Fruit fly (Drosophila melanogaster) whole organism, wandering third instar larva: Measurements from ENCODE around the gene CG11629.

Source experiments
- Abd-B ChIP-seq: fragments of >200 bp; optimal IDR thresholded peaks from 2 replicates; lab custom pipeline; 2017; ENCODE audit warnings: missing biosample characterization, missing genetic modification characterization
- CG32264 ChIP-seq: fragments of 200-800 bp; sonication (Bioruptor generic); optimal IDR thresholded peaks from 2 replicates; lab custom pipeline; 2016; ENCODE audit warnings: missing biosample characterization, missing genetic modification characterization
- CG9705 ChIP-seq: fragments of 200-800 bp; sonication (Bioruptor generic); optimal IDR thresholded peaks from 2 replicates; lab custom pipeline; 2018; ENCODE audit warnings: missing biosample characterization, mild to moderate bottlenecking, missing genetic modification characterization
- CrebA ChIP-seq: fragments of 200-800 bp; sonication (Bioruptor generic); optimal IDR thresholded peaks from 2 replicates; lab custom pipeline; 2016; ENCODE audit warnings: missing biosample characterization, mild to moderate bottlenecking, missing genetic modification characterization, borderline replicate concordance
- Dfd ChIP-seq: fragments of >200 bp; optimal IDR thresholded peaks from 2 replicates; lab custom pipeline; 2017; ENCODE audit warnings: missing biosample characterization, missing genetic modification characterization
- Dif ChIP-seq: fragments of 200-275, 200-300 bp; sonication (Bioruptor generic); optimal IDR thresholded peaks from 2 replicates; lab custom pipeline; 2018; ENCODE audit warnings: missing biosample characterization, missing genetic modification characterization; ENCODE audit not compliant: partially characterized antibody
- HLH106 ChIP-seq: fragments of 200-800 bp; optimal IDR thresholded peaks from 3 replicates; lab custom pipeline; 2019; ENCODE audit warnings: missing biosample characterization, mild to moderate bottlenecking, missing genetic modification characterization, moderate library complexity
- Hnf4 ChIP-seq: fragments of 200-800 bp; sonication (Bioruptor generic); optimal IDR thresholded peaks from 2 replicates; lab custom pipeline; 2016; ENCODE audit warnings: missing biosample characterization, mild to moderate bottlenecking, missing genetic modification characterization
- Hr78 ChIP-seq: fragments of >200 bp; optimal IDR thresholded peaks from 2 replicates; lab custom pipeline; 2017; ENCODE audit warnings: missing biosample characterization, missing genetic modification characterization
- Hr83 ChIP-seq: fragments of 200-300 bp; sonication (Bioruptor generic); optimal IDR thresholded peaks from 2 replicates; lab custom pipeline; 2016; ENCODE audit warnings: missing biosample characterization, mild to moderate bottlenecking, missing genetic modification characterization, moderate library complexity; ENCODE audit not compliant: poor library complexity, severe bottlenecking
- Jra ChIP-seq: sonication (Bioruptor generic); optimal IDR thresholded peaks from 2 replicates; lab custom pipeline; 2016; ENCODE audit warnings: missing biosample characterization, missing genetic modification characterization
- Mio ChIP-seq: sonication (Bioruptor generic); optimal IDR thresholded peaks from 2 replicates; lab custom pipeline; 2016; ENCODE audit warnings: missing biosample characterization, missing genetic modification characterization
- Myc ChIP-seq: fragments of >200 bp; optimal IDR thresholded peaks from 2 replicates; lab custom pipeline; 2017
- N ChIP-seq: fragments of >200 bp; optimal IDR thresholded peaks from 2 replicates; lab custom pipeline; 2018; ENCODE audit warnings: missing biosample characterization, missing external identifiers, missing genetic modification characterization
- OdsH ChIP-seq: fragments of 200-800 bp; sonication (Bioruptor generic); optimal IDR thresholded peaks from 2 replicates; lab custom pipeline; 2016; ENCODE audit warnings: missing biosample characterization, mild to moderate bottlenecking, missing genetic modification characterization
- Sp1 ChIP-seq: fragments of 200-800 bp; sonication (Bioruptor generic); optimal IDR thresholded peaks from 3 replicates; lab custom pipeline; 2019; ENCODE audit warnings: missing biosample characterization, mild to moderate bottlenecking, missing genetic modification characterization, moderate library complexity
- Vsx2 ChIP-seq: fragments of 200-300, 225-300 bp; sonication (Bioruptor generic); optimal IDR thresholded peaks from 2 replicates; lab custom pipeline; 2018; ENCODE audit warnings: missing biosample characterization, missing genetic modification characterization; ENCODE audit not compliant: partially characterized antibody
- br ChIP-seq: fragments of 200-800 bp; sonication (Bioruptor generic); optimal IDR thresholded peaks from 2 replicates; lab custom pipeline; 2016; ENCODE audit warnings: missing biosample characterization, missing genetic modification characterization
- dl ChIP-seq, 2 experiments: fragments of 175-275, 200-275 bp in 1 of 2; fragments of 200-275 bp in 1 of 2; sonication (Bioruptor generic); optimal IDR thresholded peaks; lab custom pipeline; 2018; ENCODE audit warnings: mild to moderate bottlenecking in 2 of 2, missing biosample characterization in 2 of 2, missing genetic modification characterization in 2 of 2, moderate library complexity in 2 of 2; ENCODE audit not compliant: partially characterized antibody in 2 of 2, insufficient read depth in 1 of 2
- dmrt93B ChIP-seq: fragments of 200-800 bp; sonication (Bioruptor generic); optimal IDR thresholded peaks from 2 replicates; lab custom pipeline; 2018; ENCODE audit warnings: missing biosample characterization, mild to moderate bottlenecking, missing genetic modification characterization
- dsf ChIP-seq: sonication (Bioruptor generic); optimal IDR thresholded peaks from 2 replicates; lab custom pipeline; 2016; ENCODE audit warnings: missing biosample characterization, missing genetic modification characterization, borderline replicate concordance
- ey ChIP-seq: fragments of 200-800 bp; sonication (Bioruptor generic); optimal IDR thresholded peaks from 2 replicates; lab custom pipeline; 2016; ENCODE audit warnings: missing biosample characterization, missing genetic modification characterization
- foxo ChIP-seq, 2 experiments: fragments of 200-800 bp; sonication (Bioruptor generic); optimal IDR thresholded peaks; 2 replicates in 1 of 2; 3 replicates in 1 of 2; lab custom pipeline; 2016 to 2017; ENCODE audit warnings: missing biosample characterization in 2 of 2, missing genetic modification characterization in 2 of 2
- fru ChIP-seq: fragments of 200-800 bp; sonication (Bioruptor generic); optimal IDR thresholded peaks from 3 replicates; lab custom pipeline; 2016; ENCODE audit warnings: missing biosample characterization, mild to moderate bottlenecking, missing genetic modification characterization
- h ChIP-seq: fragments of 200-800 bp; sonication (Bioruptor generic); optimal IDR thresholded peaks from 3 replicates; lab custom pipeline; 2016; ENCODE audit warnings: missing biosample characterization, mild to moderate bottlenecking, missing genetic modification characterization
- jim ChIP-seq: fragments of 175-275, 200-325 bp; sonication (Bioruptor generic); optimal IDR thresholded peaks from 2 replicates; lab custom pipeline; 2016; ENCODE audit warnings: missing biosample characterization, mild to moderate bottlenecking, missing genetic modification characterization
- lola ChIP-seq: fragments of >200 bp; optimal IDR thresholded peaks from 2 replicates; lab custom pipeline; 2017; ENCODE audit warnings: missing biosample characterization, missing genetic modification characterization
- pan ChIP-seq: fragments of >200 bp; optimal IDR thresholded peaks from 2 replicates; lab custom pipeline; 2017
- psq ChIP-seq: fragments of 200-800 bp; sonication (Bioruptor generic); optimal IDR thresholded peaks from 3 replicates; lab custom pipeline; 2017; ENCODE audit warnings: missing biosample characterization, mild to moderate bottlenecking, missing genetic modification characterization, moderate library complexity
- rgr ChIP-seq: fragments of 200-800 bp; sonication (Bioruptor generic); optimal IDR thresholded peaks from 3 replicates; lab custom pipeline; 2016; ENCODE audit warnings: missing biosample characterization, mild to moderate bottlenecking, missing genetic modification characterization
- sage ChIP-seq: fragments of 200-800 bp; sonication (Bioruptor generic); optimal IDR thresholded peaks from 2 replicates; lab custom pipeline; 2016; ENCODE audit warnings: missing biosample characterization, mild to moderate bottlenecking, missing genetic modification characterization
- sv ChIP-seq: fragments of 200-800 bp; sonication (Bioruptor generic); optimal IDR thresholded peaks from 3 replicates; lab custom pipeline; 2016; ENCODE audit warnings: missing biosample characterization, missing genetic modification characterization
- tai ChIP-seq: sonication (Bioruptor generic); optimal IDR thresholded peaks from 2 replicates; lab custom pipeline; 2016; ENCODE audit warnings: missing biosample characterization, missing genetic modification characterization
- usp ChIP-seq: fragments of >200 bp; optimal IDR thresholded peaks from 2 replicates; lab custom pipeline; 2017; ENCODE audit warnings: missing biosample characterization, missing genetic modification characterization
- woc ChIP-seq: sonication (Bioruptor generic); optimal IDR thresholded peaks from 2 replicates; lab custom pipeline; 2016; ENCODE audit warnings: missing biosample characterization, mild to moderate bottlenecking, missing genetic modification characterization

Gene CG11629

dm6 chr2L:21896046-21896445, 2.0 kb downstream of the CG11629 start:
- TF ChIP-seq Hr78 (no peak), jim (GFP tag; lab: Kevin White, UChicago) (no peak), ey (GFP tag; lab: Kevin White, UChicago) (no peak), CG32264 (GFP tag; lab: Kevin White, UChicago) (no peak), Hr83 (GFP tag; lab: Kevin White, UChicago) (no peak), N (GFP tag; lab: Kevin White, UChicago) (no peak), CG9705 (GFP tag; lab: Kevin White, UChicago) (no peak), psq (GFP tag; lab: Kevin White, UChicago) (no peak), Sp1 (GFP tag; lab: Kevin White, UChicago) (no peak), rgr (no peak), Vsx2 (GFP tag; lab: Kevin White, UChicago) (no peak), dl (GFP tag; optimal IDR thresholded peaks at IDR 0.05; lab: Kevin White, UChicago; ENCODE audit: insufficient read depth in 1 of 2, partially characterized antibody in 2 of 2) (no peak), sv (no peak), woc (GFP tag; lab: Kevin White, UChicago) (no peak), HLH106 (tag; lab: Kevin White, UChicago) (no peak), dmrt93B (GFP tag; lab: Kevin White, UChicago) (no peak), fru (no peak)

DNA sequence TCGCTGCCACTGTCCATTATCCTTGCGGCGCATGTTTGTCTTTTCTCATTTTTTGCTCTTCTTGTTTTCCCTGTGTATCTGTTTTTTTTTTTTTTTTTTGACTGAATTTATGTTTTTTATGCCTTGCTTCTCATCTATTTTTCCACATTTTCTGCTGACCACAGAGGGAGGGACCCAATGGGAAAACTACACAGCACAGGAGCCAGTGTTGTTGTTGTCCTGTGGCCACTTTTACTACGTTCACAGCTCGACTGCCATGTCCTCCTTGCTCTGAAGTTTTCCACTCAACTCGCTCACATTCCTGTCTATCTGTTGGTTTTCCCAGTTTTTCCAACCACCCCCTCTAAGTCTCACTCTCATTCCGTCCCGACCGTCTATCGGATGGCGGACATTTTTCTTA, 7.9 kb downstream of the CG11629 start:
- TF ChIP-seq Dfd (GFP tag; lab: Kevin White, UChicago) (no peak), sage (GFP tag; lab: Kevin White, UChicago) (no peak), jim (GFP tag; lab: Kevin White, UChicago) (no peak), Abd-B (GFP tag; lab: Kevin White, UChicago) (no peak), dmrt93B (GFP tag; lab: Kevin White, UChicago) (no peak), tai (GFP tag; lab: Kevin White, UChicago) (no peak), Hr83 (GFP tag; lab: Kevin White, UChicago) (no peak), OdsH (GFP tag; lab: Kevin White, UChicago) (no peak), lola (no peak), foxo (GFP tag; optimal IDR thresholded peaks at IDR 0.05; lab: Kevin White, UChicago) (no peak), pan (lab: Kevin White, UChicago) (no peak), dsf (GFP tag; lab: Kevin White, UChicago) (no peak), Sp1 (GFP tag; lab: Kevin White, UChicago) (no peak), Hr78 (no peak), Mio (GFP tag; lab: Kevin White, UChicago) (no peak), psq (GFP tag; lab: Kevin White, UChicago) (no peak), br (GFP tag; lab: Kevin White, UChicago) (no peak), dl (GFP tag; optimal IDR thresholded peaks at IDR 0.05; lab: Kevin White, UChicago; ENCODE audit: insufficient read depth in 1 of 2, partially characterized antibody in 2 of 2) (no peak), HLH106 (tag; lab: Kevin White, UChicago) (no peak), sv (no peak)

DNA sequence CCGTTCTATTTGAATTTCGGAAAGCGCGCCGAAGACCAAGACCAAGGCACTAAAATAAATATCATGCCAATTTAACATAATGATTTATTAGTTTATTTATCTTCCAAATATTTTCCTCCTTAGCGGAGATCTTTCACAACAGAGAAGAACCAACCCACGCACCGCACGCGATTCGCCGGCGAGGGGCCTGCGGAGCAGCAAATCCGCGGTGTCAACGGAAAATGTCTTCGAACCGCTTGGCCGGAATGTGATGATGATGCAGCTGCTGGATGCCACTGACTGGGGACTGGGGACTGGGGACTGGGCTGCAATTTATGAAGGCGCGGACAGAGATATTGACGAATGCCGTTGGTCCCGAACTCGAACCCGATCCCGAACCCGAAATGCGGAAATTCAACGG, 10.5 kb downstream of the CG11629 start:
- TF ChIP-seq dmrt93B (GFP tag; lab: Kevin White, UChicago) = no peak
- TF ChIP-seq CrebA (GFP tag; lab: Kevin White, UChicago) = no peak
- no peak for TF ChIP-seq Dfd (GFP tag; lab: Kevin White, UChicago)
- TF ChIP-seq dsf (GFP tag; lab: Kevin White, UChicago) = no peak
- TF ChIP-seq foxo (GFP tag; optimal IDR thresholded peaks at IDR 0.05; lab: Kevin White, UChicago) = no peak
- no peak for TF ChIP-seq dl (GFP tag; optimal IDR thresholded peaks at IDR 0.05; lab: Kevin White, UChicago; ENCODE audit: insufficient read depth in 1 of 2, partially characterized antibody in 2 of 2)
- TF ChIP-seq Hr83 (GFP tag; lab: Kevin White, UChicago) = no peak
- TF ChIP-seq sv = no peak
- TF ChIP-seq h (GFP tag; lab: Kevin White, UChicago) = no peak
- no peak for TF ChIP-seq CG32264 (GFP tag; lab: Kevin White, UChicago)
- TF ChIP-seq OdsH (GFP tag; lab: Kevin White, UChicago) = no peak
- no peak for TF ChIP-seq usp (GFP tag; lab: Kevin White, UChicago)
- TF ChIP-seq, all 38 proteins: peak for 0

dm6 chr2L:21886260-21886659, 11.8 kb downstream of the CG11629 start:
- TF ChIP-seq Hnf4 (GFP tag; lab: Kevin White, UChicago) (no peak), Myc (lab: Kevin White, UChicago) (no peak), Jra (GFP tag; lab: Kevin White, UChicago) (no peak), N (GFP tag; lab: Kevin White, UChicago) (no peak), tai (GFP tag; lab: Kevin White, UChicago) (no peak), fru (no peak), Hr78 (no peak), psq (GFP tag; lab: Kevin White, UChicago) (no peak), Hr83 (GFP tag; lab: Kevin White, UChicago) (no peak), Dif (GFP tag; lab: Kevin White, UChicago) (no peak)
- TF ChIP-seq, all 38 proteins: peak for 0
